Comparison of ENCODE assay signal across 1 fruit fly cellular context in genomic region chr3L:8681271-8681670, dm6.
TF ChIP-seq lines count a peak whose summit lies in the region.

No protein-coding gene starts in this region.

TF ChIP-seq in whole organism, embryonic, 481 proteins besides CTCF, POLR2A, EP300 and RAD21 (continued from another document):
- TF ChIP-seq NfI (GFP tag; optimal IDR thresholded peaks at IDR 0.05; lab: Kevin White, UChicago) (no peak), Sry-β (GFP tag; optimal IDR thresholded peaks at IDR 0.05; lab: Kevin White, UChicago) (no peak), CG4328 (GFP tag; optimal IDR thresholded peaks at IDR 0.05; lab: Kevin White, UChicago) (no peak), br (optimal IDR thresholded peaks at IDR 0.05; lab: Kevin White, UChicago) (no peak), slbo (GFP tag; IDR thresholded peaks at IDR 0.05; lab: Robert Waterston, UW) (no peak), trh (GFP tag; optimal IDR thresholded peaks at IDR 0.05; lab: Kevin White, UChicago) (no peak), CG11723 (GFP tag; optimal IDR thresholded peaks at IDR 0.05; lab: Kevin White, UChicago) (no peak), Hr51 (GFP tag; optimal IDR thresholded peaks at IDR 0.05; lab: Kevin White, UChicago) (no peak), Blimp-1 (GFP tag; optimal IDR thresholded peaks at IDR 0.05; lab: Kevin White, UChicago) (no peak), croc (GFP tag; conservative IDR thresholded peaks at IDR 0.05; lab: Robert Waterston, UW) (no peak), Rx (GFP tag; IDR thresholded peaks at IDR 0.05; lab: Robert Waterston, UW) (no peak), dmrt11E (tag; optimal IDR thresholded peaks at IDR 0.05; lab: Kevin White, UChicago) (no peak), CG3281 (GFP tag; optimal IDR thresholded peaks at IDR 0.05; lab: Kevin White, UChicago) (no peak), MTF-1 (GFP tag; optimal IDR thresholded peaks at IDR 0.05; lab: Kevin White, UChicago; ENCODE audit: borderline replicate concordance) (no peak), dysf (GFP tag; IDR thresholded peaks at IDR 0.05; lab: Robert Waterston, UW) (no peak), CG12299 (tag; optimal IDR thresholded peaks at IDR 0.05; lab: Kevin White, UChicago) (no peak), zf30C (GFP tag; optimal IDR thresholded peaks at IDR 0.05; lab: Kevin White, UChicago) (no peak), tx (GFP tag; optimal IDR thresholded peaks at IDR 0.05; lab: Kevin White, UChicago) (no peak), fu2 (GFP tag; optimal IDR thresholded peaks at IDR 0.05; lab: Kevin White, UChicago) (no peak), NFAT (GFP tag; IDR thresholded peaks at IDR 0.05; lab: Robert Waterston, UW) (0 out of 2 replicates have a peak, but pooled peaks have one; percentile 27), hbn (GFP tag; IDR thresholded peaks at IDR 0.05; lab: Robert Waterston, UW; ENCODE audit: partially characterized antibody) (no peak), CG31388 (GFP tag; optimal IDR thresholded peaks at IDR 0.05; lab: Kevin White, UChicago) (no peak), Ets97D (GFP tag; optimal IDR thresholded peaks at IDR 0.05; lab: Kevin White, UChicago) (no peak), kah (GFP tag; optimal IDR thresholded peaks at IDR 0.05; lab: Kevin White, UChicago) (no peak), crol (GFP tag; IDR thresholded peaks at IDR 0.05; lab: Robert Waterston, UW) (no peak), HmgD (GFP tag; optimal IDR thresholded peaks at IDR 0.05; lab: Kevin White, UChicago) (no peak), cwo (GFP tag; optimal IDR thresholded peaks at IDR 0.05; lab: Kevin White, UChicago) (peak; percentile 49), CG13894 (tag; optimal IDR thresholded peaks at IDR 0.05; lab: Kevin White, UChicago) (no peak), E2f1 (GFP tag; IDR thresholded peaks at IDR 0.05; lab: Robert Waterston, UW) (no peak), CG6813 (GFP tag; optimal IDR thresholded peaks at IDR 0.05; lab: Kevin White, UChicago) (no peak), twi (tag; optimal IDR thresholded peaks at IDR 0.05; lab: Kevin White, UChicago) (no peak)
TF ChIP-seq in whole organism, embryonic: peak in this region for 7.
